Fruit fly (Drosophila melanogaster) Kc167 (cell line): Measurements from ENCODE around the gene kz.

ENCODE experiments used
- Myc ChIP-seq: fragments of >200 bp; optimal IDR thresholded peaks from 2 replicates; lab custom pipeline; 2017; ENCODE audit warnings: missing external identifiers
- Sin3A ChIP-seq: fragments of >200 bp; optimal IDR thresholded peaks from 2 replicates; lab custom pipeline; 2018; ENCODE audit warnings: missing external identifiers
- h ChIP-seq: fragments of >200 bp; optimal IDR thresholded peaks from 3 replicates; lab custom pipeline; 2018; ENCODE audit warnings: missing external identifiers
- insv ChIP-seq: fragments of >200 bp; optimal IDR thresholded peaks from 3 replicates; lab custom pipeline; 2018; ENCODE audit warnings: missing external identifiers
- psq ChIP-seq: fragments of >200 bp; optimal IDR thresholded peaks from 2 replicates; lab custom pipeline; 2017; ENCODE audit warnings: missing external identifiers
- ttk ChIP-seq: sonication (Bioruptor generic); optimal IDR thresholded peaks from 2 replicates; lab custom pipeline; 2017; ENCODE audit warnings: missing external identifiers

kz gene

DNA sequence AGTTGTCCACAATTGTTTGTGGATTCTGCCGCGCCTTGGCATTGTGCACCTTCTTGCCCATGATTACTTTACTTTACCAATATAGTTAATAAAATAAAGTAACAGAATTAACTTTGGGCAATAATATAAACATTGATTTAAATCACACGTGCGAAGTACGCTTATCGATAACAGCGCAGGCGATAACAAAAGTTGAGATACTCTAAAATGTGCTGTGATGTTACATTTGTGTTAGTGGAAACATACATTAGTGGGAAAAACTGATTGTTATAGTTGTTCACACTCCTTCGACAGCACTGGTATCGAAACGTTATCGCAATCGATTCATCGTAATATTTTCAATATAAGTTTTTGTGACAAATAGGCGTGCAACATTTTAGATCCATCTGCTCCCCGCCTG is at the start of gene kz:
Gene kz, minus strand, starts transcription at position 194 of the 400 bp plus-strand sequence.
- TF ChIP-seq psq (no peak), h (lab: Kevin White, UChicago) (no peak), Sin3A (lab: Kevin White, UChicago) (no peak), ttk (lab: Kevin White, UChicago) (no peak), insv (lab: Kevin White, UChicago) (no peak), Myc (no peak)

DNA sequence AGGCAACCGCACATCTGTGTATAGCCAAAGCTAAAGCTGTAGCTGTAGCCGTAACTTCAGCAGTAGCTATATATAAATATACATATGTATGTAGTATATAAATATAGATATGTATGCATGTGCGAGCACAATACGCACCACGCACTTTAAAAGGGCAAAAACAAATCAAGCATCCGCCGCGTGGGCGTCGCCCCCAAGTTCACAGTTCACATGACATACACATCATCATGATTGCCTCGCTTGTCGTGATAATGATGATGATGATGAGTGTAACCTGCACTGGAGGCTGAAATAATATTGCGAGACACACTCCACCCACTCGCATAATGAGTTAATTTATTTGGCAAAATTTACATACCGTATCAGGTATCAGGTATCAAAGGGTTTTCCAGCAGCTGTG is 49.2 kb upstream of the kz start:
- TF ChIP-seq ttk (lab: Kevin White, UChicago) = no peak
- TF ChIP-seq insv (lab: Kevin White, UChicago) = no peak
- no peak for TF ChIP-seq h (lab: Kevin White, UChicago)

DNA sequence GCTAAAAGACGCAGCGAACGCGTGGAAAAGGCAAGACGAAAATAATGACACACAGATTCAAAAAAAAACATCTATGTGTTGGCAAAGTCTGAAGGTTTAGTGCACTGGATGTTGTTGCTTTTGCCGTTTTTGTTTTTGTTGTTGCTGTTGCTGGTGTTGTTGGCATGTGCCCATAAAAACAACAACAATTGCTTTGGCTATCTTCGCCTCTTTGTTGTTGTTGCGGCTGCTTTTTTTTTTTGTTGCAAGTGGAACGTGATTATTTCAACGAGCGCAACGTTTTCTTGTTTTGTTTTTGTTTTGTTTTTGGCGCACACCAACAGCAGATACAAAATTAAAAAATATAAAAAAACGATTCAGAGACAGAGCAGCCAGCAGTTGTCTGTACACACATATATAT is 47.3 kb upstream of the kz start:
- TF ChIP-seq Myc = no peak
- TF ChIP-seq h (lab: Kevin White, UChicago) = no peak
- no peak for TF ChIP-seq insv (lab: Kevin White, UChicago)
- no peak for TF ChIP-seq Sin3A (lab: Kevin White, UChicago)
- TF ChIP-seq psq = no peak
- no peak for TF ChIP-seq ttk (lab: Kevin White, UChicago)

DNA sequence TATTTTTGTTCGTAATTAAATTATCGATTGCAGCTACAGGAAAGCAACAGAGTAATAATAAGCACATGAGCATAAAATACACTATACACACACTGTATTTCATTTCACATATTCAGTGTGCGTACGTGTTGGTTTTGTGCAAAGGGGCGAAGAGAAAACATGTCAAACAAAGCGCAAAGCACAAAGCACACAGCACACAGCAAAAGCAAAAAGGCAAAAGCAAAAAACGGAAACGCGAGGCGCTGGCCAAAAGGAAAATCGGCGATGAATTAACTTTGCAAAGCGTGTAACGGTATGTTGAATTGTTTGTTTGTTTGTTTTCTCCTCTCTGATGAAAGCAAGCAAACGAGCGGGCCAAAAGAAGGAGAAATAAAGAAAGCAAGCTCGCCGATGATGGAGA is 46.5 kb upstream of the kz start:
- no peak for TF ChIP-seq Myc
- no peak for TF ChIP-seq psq
- TF ChIP-seq insv (lab: Kevin White, UChicago) = no peak
- TF ChIP-seq ttk (lab: Kevin White, UChicago) = no peak
- TF ChIP-seq h (lab: Kevin White, UChicago) = no peak
- TF ChIP-seq Sin3A (lab: Kevin White, UChicago) = no peak

DNA sequence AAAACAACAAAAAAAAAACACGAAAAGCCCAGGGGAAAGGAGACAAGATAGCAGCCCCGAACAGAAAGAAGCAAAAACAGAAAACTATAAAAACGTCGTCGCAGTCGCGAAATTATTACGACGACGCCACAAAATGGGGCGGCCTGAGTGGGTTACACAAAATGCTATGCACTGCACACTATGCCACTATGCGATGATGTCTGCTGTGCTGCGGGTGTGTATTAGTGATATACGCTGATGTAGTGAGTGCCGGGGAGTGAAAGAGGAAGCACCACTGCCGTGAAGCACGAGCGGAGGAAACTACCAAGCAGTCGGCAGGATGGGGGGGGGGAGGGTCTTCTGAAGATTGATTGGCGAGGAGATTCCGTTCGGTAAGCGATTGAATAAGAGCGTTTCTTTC is 45.1 kb upstream of the kz start:
- TF ChIP-seq psq = no peak
- TF ChIP-seq insv (lab: Kevin White, UChicago) = no peak
- TF ChIP-seq Myc = no peak
- no peak for TF ChIP-seq h (lab: Kevin White, UChicago)
- no peak for TF ChIP-seq Sin3A (lab: Kevin White, UChicago)
- no peak for TF ChIP-seq ttk (lab: Kevin White, UChicago)

DNA sequence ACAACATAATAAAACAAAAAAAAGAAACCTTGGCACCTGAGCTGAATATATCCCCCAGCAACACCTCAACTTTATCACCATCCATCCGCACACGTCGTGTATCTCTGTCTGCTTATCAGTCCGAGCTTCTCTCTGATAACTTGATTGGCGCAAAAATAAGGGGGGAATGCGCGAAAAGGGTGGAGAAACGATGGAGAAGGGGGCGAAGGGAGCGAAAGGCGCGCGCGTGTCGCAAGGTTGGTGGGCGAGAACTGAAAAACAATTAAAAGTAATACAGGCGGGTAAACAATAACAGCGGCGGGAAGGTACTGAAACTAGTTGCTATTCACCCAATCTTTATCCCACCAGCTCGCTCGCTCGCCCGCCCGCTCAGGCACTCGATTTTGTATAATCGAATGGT is 44.4 kb upstream of the kz start:
- TF ChIP-seq ttk (lab: Kevin White, UChicago) (no peak), psq (no peak), Sin3A (lab: Kevin White, UChicago) (no peak), h (lab: Kevin White, UChicago) (no peak)

DNA sequence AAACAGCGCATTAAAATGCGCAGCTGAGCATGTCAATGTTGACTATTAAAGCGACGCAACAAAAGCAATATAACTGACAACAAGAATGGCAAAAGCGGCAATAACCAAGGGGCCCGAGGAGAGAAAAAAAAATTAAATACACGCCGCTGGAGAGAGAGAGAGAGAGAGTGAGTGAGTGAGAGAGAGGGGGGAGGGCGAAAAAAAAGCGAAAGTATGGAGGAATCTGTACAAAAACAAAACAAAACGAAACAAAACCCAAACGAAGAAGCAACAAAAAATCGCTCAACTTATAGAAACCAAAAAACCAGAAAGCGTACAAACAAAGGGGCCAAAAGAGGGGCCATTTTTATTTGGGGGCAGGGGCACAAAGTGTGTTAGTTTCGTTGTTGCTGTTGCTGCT is 41.6 kb upstream of the kz start:
- TF ChIP-seq h (lab: Kevin White, UChicago) (no peak), ttk (lab: Kevin White, UChicago) (no peak), insv (lab: Kevin White, UChicago) (no peak), Myc (no peak), Sin3A (lab: Kevin White, UChicago) (no peak), psq (no peak)

- TF ChIP-seq insv (lab: Kevin White, UChicago) (no peak), psq (no peak), Sin3A (lab: Kevin White, UChicago) (no peak), h (lab: Kevin White, UChicago) (no peak), Myc (no peak), ttk (lab: Kevin White, UChicago) (no peak)
Observed at dm6 chrX:2278782-2279304, 37.0 kb upstream of the kz start.

DNA sequence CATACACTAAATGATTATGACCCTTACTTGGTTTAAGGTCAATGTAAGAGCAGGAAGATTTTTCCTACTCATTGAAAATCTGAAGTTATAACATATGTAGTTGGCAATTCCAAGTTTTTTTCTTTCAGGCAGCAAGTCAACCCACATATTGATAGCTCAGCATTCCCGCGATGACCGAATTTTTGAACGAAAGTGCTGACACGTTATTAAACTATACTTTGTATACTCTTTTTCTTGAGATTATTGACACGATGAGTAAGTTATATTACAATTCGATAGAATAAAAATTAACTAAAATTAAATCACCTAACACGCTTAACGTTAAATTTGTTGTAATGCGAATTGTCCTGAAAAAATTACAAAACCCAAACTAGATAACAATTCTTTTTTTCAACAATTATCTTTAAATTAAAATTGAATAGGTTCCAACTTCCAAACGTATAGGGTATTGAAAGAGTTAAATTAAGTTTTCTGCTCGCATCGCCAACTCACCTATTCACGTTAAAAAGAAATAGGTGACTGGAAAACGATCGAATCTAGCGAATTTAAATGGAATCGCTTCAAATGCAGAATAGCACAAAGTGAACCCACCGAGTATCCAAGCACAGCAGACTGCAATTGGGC is 33.5 kb upstream of the kz start, which contains the start of gene Vml:
Gene Vml, plus strand, starts transcription at position 574 of the 624 bp plus-strand sequence.
- TF ChIP-seq ttk (lab: Kevin White, UChicago) (no peak), Sin3A (lab: Kevin White, UChicago) (no peak), psq (no peak)

dm6 chrX:2274704-2275199 is 32.9 kb upstream of the kz start, which contains the start of gene Grp170:
Gene Grp170 (minus strand): TSS chrX:2275068.
- TF ChIP-seq h (lab: Kevin White, UChicago) = no peak

- TF ChIP-seq h (lab: Kevin White, UChicago) (no peak), insv (lab: Kevin White, UChicago) (no peak), psq (no peak), Sin3A (lab: Kevin White, UChicago) (no peak), Myc (no peak), ttk (lab: Kevin White, UChicago) (no peak)
Observed at dm6 chrX:2270557-2270930, 28.7 kb upstream of the kz start, which contains the start of gene CG2924. Gene CG2924 (minus strand): TSS chrX:2270761.

DNA sequence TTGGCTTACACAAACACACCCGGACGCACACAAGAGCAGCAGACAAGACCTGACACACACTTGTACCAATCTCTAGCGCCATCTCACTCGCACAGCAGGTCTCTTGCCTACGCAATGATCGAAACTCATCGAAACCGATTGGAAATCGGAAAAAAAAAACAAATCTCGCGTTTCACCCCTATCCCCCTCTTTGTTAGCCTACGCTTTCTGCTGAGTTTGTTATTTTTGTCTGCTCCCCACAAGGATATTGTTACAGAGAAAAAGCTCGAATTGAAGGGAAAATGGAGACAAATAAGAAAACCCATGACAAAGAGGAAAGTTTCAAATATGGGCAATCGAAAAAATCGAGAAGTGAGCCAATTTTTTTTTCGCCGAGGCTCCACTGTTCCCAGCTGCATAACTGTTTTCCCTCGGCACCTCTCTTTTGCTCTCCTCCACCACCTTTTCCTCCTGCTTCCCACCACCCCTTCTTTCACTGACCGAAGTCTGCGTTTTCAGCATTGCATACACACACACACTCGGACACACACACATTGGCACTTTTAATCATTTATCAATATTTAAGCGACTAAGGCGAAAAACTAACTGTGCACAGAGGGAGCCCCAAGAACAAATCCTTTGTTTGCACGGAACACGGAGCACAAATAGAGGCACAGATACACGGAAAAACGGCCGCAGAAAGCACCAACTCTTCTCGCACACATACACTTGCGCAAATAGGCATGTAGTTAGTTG is 28.2 kb upstream of the kz start:
- TF ChIP-seq ttk (lab: Kevin White, UChicago) (no peak), Sin3A (lab: Kevin White, UChicago) (no peak), insv (lab: Kevin White, UChicago) (no peak), psq (no peak), h (lab: Kevin White, UChicago) (no peak), Myc (no peak)
